Worm (Caenorhabditis elegans): ENCODE results near the gene C03B1.1.

C03B1.1 gene

DNA sequence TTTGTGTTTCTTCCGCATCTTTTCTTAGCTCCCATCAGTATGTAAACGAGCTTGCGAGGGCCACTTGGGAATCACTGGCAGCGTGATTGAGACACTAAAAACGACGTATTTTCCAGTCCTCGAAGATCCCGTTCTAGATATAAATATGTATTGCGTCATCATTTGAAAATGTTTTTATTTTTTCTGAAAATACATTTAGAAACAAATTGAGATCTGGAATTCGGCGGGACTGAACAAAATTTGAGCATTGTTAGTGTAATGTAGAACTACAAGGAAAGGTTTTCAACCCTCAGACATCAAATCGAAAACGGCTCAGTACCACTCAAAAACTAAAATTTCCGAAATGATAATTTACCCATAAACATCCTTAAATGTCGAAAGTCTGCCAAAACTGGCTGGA is 39.0 kb downstream of the C03B1.1 start:
- peak; percentile 82 for TF ChIP-seq zip-8 (tag; optimal IDR thresholded peaks at IDR 0.05)
- no peak for TF ChIP-seq nhr-12 (tag; optimal IDR thresholded peaks at IDR 0.05)

DNA sequence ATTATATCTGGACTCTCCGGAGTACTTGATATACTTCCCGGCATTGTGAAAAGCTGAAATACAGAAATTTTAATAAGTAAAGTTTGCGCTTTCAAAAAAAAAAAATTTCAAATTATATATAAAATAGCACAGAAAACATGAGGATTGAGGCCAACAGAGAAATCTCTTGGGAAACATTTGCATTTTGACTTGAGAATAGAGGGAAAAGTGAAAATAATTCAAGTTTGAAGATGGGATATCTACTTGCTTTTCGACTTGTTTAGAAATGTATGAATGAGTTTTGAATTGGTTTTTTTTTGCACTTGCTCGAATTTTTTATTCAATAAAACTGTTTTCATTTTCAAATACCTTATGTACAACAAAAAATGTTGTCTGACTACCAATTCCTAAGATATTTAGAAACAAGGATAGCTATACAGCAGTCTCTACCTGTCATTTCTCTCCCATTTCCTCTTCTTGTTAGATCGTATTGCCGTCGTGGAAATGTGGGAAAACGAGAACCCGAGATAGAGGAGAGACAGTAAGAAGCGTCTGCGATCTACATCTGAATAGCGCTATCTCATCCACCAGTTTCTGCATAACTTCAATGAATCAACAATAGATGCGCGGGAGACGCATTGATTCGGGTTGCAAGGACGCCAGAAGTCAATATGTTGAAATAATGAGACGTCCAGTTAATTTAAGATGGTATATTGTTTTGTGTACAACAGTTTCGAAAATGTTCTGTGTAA is 42.0 kb downstream of the C03B1.1 start, which contains the start of gene T22E5.6:
T22E5.6 (minus strand) TSS at position 51 of the 731 bp plus-strand sequence.
- TF ChIP-seq unc-120 (tag; optimal IDR thresholded peaks at IDR 0.05; ENCODE audit: poor library complexity, severe bottlenecking) (no peak), drap-1 (GFP tag; optimal IDR thresholded peaks at IDR 0.05) (no peak), mab-5 (tag; optimal IDR thresholded peaks at IDR 0.05) (no peak), ham-2 (GFP tag; optimal IDR thresholded peaks at IDR 0.05) (peak; percentile 7), elt-3 (tag; optimal IDR thresholded peaks at IDR 0.05) (no peak), tbx-8 (GFP tag; optimal IDR thresholded peaks at IDR 0.05) (no peak)

DNA sequence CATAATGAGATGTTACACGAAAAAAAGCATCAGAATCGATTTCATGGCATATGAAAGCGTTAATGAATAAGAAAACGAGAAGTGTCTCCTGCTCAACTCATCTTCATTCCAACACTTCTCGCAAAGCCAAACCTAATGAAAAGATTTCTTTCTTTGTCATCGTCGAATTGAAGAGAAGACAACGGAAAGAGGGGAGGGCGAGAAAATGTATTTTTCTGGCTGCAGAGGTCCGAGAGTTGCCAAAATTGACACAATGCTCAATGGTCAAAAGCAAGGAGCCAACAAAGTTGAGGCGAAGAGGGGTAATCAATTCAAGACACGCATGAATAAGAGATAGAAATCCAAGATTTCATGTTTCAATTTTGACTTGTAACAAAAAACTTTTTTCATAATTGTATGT is 44.6 kb downstream of the C03B1.1 start:
- TF ChIP-seq ces-1 (GFP tag; optimal IDR thresholded peaks at IDR 0.05) (peak; percentile 71), blmp-1 (tag; optimal IDR thresholded peaks at IDR 0.05) (no peak)

DNA sequence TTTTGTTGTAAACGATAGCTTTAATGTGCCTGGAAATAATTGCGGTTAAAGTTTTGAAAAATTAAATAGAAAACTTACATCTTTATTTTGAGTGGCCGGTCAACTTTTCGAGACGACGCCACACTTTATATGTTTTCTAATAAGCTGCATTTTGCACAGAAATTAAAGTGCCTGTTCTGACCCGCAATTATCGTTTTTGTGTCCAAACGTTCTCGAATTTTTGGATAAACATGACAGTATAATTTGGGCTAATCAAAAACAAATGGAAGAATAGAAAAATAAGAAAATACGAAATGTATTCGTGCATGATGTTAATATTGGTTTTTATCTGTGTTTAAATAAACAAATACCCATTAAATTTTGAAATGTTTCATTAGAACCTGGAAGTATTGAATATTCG is 46.1 kb downstream of the C03B1.1 start, which contains the start of gene K10C2.12:
K10C2.12 (minus strand) TSS at position 101 of the 400 bp plus-strand sequence.
- TF ChIP-seq ceh-43 (GFP tag; optimal IDR thresholded peaks at IDR 0.05) (no peak), sem-2 (GFP tag; optimal IDR thresholded peaks at IDR 0.05) (no peak), zip-8 (tag; optimal IDR thresholded peaks at IDR 0.05) (no peak), elt-3 (tag; optimal IDR thresholded peaks at IDR 0.05) (no peak), lin-13 (tag; optimal IDR thresholded peaks at IDR 0.05) (no peak), ceh-39 (tag; optimal IDR thresholded peaks at IDR 0.05) (no peak), M03D4.4 (tag; optimal IDR thresholded peaks at IDR 0.05) (no peak), nhr-76 (tag; optimal IDR thresholded peaks at IDR 0.05) (no peak), bed-3 (GFP tag; optimal IDR thresholded peaks at IDR 0.05) (no peak), ztf-11 (tag; optimal IDR thresholded peaks at IDR 0.05) (no peak), nhr-237 (tag; optimal IDR thresholded peaks at IDR 0.05) (no peak), cnd-1 (tag; optimal IDR thresholded peaks at IDR 0.05) (no peak), ceh-83 (GFP tag; optimal IDR thresholded peaks at IDR 0.05) (no peak), nhr-2 (tag; optimal IDR thresholded peaks at IDR 0.05) (no peak), blmp-1 (tag; optimal IDR thresholded peaks at IDR 0.05) (no peak), mab-5 (tag; optimal IDR thresholded peaks at IDR 0.05) (no peak), ces-1 (GFP tag; optimal IDR thresholded peaks at IDR 0.05) (no peak), snpc-4 (tag; optimal IDR thresholded peaks at IDR 0.05) (no peak), ham-2 (GFP tag; optimal IDR thresholded peaks at IDR 0.05) (no peak), nhr-28 (tag; optimal IDR thresholded peaks at IDR 0.05) (no peak)

Data from whole organism, mixed stage, embryonic.